Fruit fly (Drosophila melanogaster) whole organism, embryonic: ENCODE results near the gene lectin-37Db.
A peak's percentile ranks its signal among the peaks of the same experiment; 100 is the strongest.

ENCODE experiments used
- Bdp1 ChIP-seq: fragments of 200-800 bp; sonication (Bioruptor generic); optimal IDR thresholded peaks from 3 replicates; lab custom pipeline; 2016; ENCODE audit warnings: missing biosample characterization, missing genetic modification characterization
- CG12104 ChIP-seq: fragments of 200-800 bp; sonication (Bioruptor generic); optimal IDR thresholded peaks from 3 replicates; lab custom pipeline; 2016; ENCODE audit warnings: missing biosample characterization, missing genetic modification characterization
- CG14710 ChIP-seq: fragments of 200-800 bp; sonication (Bioruptor generic); optimal IDR thresholded peaks from 3 replicates; lab custom pipeline; 2019; ENCODE audit warnings: missing biosample characterization, mild to moderate bottlenecking, missing genetic modification characterization, moderate library complexity
- CG17802 ChIP-seq: fragments of 200-800 bp; sonication (Bioruptor generic); optimal IDR thresholded peaks from 2 replicates; lab custom pipeline; 2018; ENCODE audit warnings: missing biosample characterization, mild to moderate bottlenecking, missing genetic modification characterization, moderate library complexity
- CG18476 ChIP-seq: fragments of 200-800 bp; sonication (Bioruptor generic); optimal IDR thresholded peaks from 2 replicates; lab custom pipeline; 2016; ENCODE audit warnings: missing biosample characterization, mild to moderate bottlenecking, missing genetic modification characterization
- CG30020 ChIP-seq: fragments of 200-800 bp; optimal IDR thresholded peaks from 2 replicates; lab custom pipeline; 2019; ENCODE audit warnings: missing biosample characterization, mild to moderate bottlenecking, missing genetic modification characterization, moderate library complexity
- CG33213 ChIP-seq: fragments of 200-800 bp; sonication (Bioruptor generic); optimal IDR thresholded peaks from 3 replicates; lab custom pipeline; 2016; ENCODE audit warnings: missing biosample characterization, missing genetic modification characterization
- CG34422 ChIP-seq: fragments of 200-800 bp; sonication (Bioruptor generic); IDR thresholded peaks from 3 replicates; pipeline ENCODE4 v1.3.6; 2022; ENCODE audit warnings: missing biosample characterization, missing genetic modification characterization
- CG3995 ChIP-seq: fragments of 200-800 bp; sonication (Bioruptor generic); optimal IDR thresholded peaks from 3 replicates; lab custom pipeline; 2016; ENCODE audit warnings: missing biosample characterization, missing genetic modification characterization
- CG7963 ChIP-seq: fragments of 200-800 bp; sonication (Bioruptor generic); IDR thresholded peaks from 3 replicates; pipeline ENCODE4 v1.3.6; 2022; ENCODE audit warnings: missing biosample characterization, missing genetic modification characterization; ENCODE audit not compliant: partially characterized antibody
- CG8290 ChIP-seq, 3 experiments: fragments of 200-800 bp; sonication (Bioruptor generic); optimal IDR thresholded peaks; 2 replicates each; lab custom pipeline; 2016 to 2019; ENCODE audit warnings: missing biosample characterization in 3 of 3, missing genetic modification characterization in 3 of 3, mild to moderate bottlenecking in 2 of 3, moderate library complexity in 1 of 3
- CG8478 ChIP-seq: fragments of >200 bp; optimal IDR thresholded peaks from 2 replicates; lab custom pipeline; 2018
- CG9797 ChIP-seq: fragments of 200-800 bp; sonication (Bioruptor generic); optimal IDR thresholded peaks from 3 replicates; lab custom pipeline; 2018; ENCODE audit warnings: missing biosample characterization, mild to moderate bottlenecking, missing genetic modification characterization
- CG9876 ChIP-seq: fragments of 200-800 bp; sonication (Bioruptor generic); optimal IDR thresholded peaks from 2 replicates; lab custom pipeline; 2016; ENCODE audit warnings: missing biosample characterization, missing genetic modification characterization
- CG9932 ChIP-seq: fragments of 200-800 bp; sonication (Bioruptor generic); IDR thresholded peaks from 2 replicates; pipeline ENCODE4 v1.3.6; 2022; ENCODE audit warnings: missing biosample characterization, missing genetic modification characterization
- D ChIP-seq, 2 experiments: fragments of 200-800 bp in 1 of 2; fragments of >200 bp in 1 of 2; sonication (Bioruptor generic) in 1 of 2; optimal IDR thresholded peaks; 2 replicates in 1 of 2; 3 replicates in 1 of 2; lab custom pipeline; 2017; ENCODE audit warnings: mild to moderate bottlenecking in 1 of 2, missing biosample characterization in 1 of 2, missing genetic modification characterization in 1 of 2, missing genetic modification reagents in 1 of 2
- Dek ChIP-seq: fragments of 200-800 bp; sonication (Bioruptor generic); optimal IDR thresholded peaks from 3 replicates; lab custom pipeline; 2019; ENCODE audit warnings: missing biosample characterization, mild to moderate bottlenecking, missing genetic modification characterization, moderate library complexity
- Dp ChIP-seq: fragments of 200-800 bp; sonication (Bioruptor generic); optimal IDR thresholded peaks from 2 replicates; lab custom pipeline; 2018; ENCODE audit warnings: missing biosample characterization, mild to moderate bottlenecking, missing genetic modification characterization, moderate library complexity
- ERR ChIP-seq: fragments of 200-800 bp; sonication (Bioruptor generic); optimal IDR thresholded peaks from 2 replicates; lab custom pipeline; 2016; ENCODE audit warnings: missing biosample characterization, missing genetic modification characterization
- Elba2 ChIP-seq: fragments of 200-800 bp; sonication (Bioruptor generic); optimal IDR thresholded peaks from 3 replicates; lab custom pipeline; 2016; ENCODE audit warnings: missing biosample characterization, missing genetic modification characterization
- HHEX ChIP-seq: fragments of 200-800 bp; sonication (Bioruptor generic); optimal IDR thresholded peaks from 3 replicates; lab custom pipeline; 2017; ENCODE audit warnings: missing biosample characterization, mild to moderate bottlenecking, missing genetic modification characterization, missing genetic modification reagents
- HLH4C ChIP-seq: fragments of 200-800 bp; sonication (Bioruptor generic); IDR thresholded peaks from 3 replicates; pipeline ENCODE4 v1.3.6; 2022; ENCODE audit warnings: missing biosample characterization, missing genetic modification characterization; ENCODE audit not compliant: partially characterized antibody
- Hr51 ChIP-seq, 2 experiments: fragments of 200-800 bp; sonication (Bioruptor generic); optimal IDR thresholded peaks; 2 replicates in 1 of 2; 3 replicates in 1 of 2; lab custom pipeline; 2016 to 2018; ENCODE audit warnings: missing biosample characterization in 2 of 2, missing genetic modification characterization in 2 of 2, mild to moderate bottlenecking in 1 of 2, moderate library complexity in 1 of 2
- Max ChIP-seq: fragments of 200-800 bp; sonication (Bioruptor generic); optimal IDR thresholded peaks from 2 replicates; lab custom pipeline; 2016; ENCODE audit warnings: missing biosample characterization, mild to moderate bottlenecking, missing genetic modification characterization
- NC2α ChIP-seq: fragments of 200-800 bp; sonication (Bioruptor generic); optimal IDR thresholded peaks from 2 replicates; lab custom pipeline; 2016; ENCODE audit warnings: missing biosample characterization, missing genetic modification characterization
- Nf-YB ChIP-seq: fragments of 200-800 bp; sonication (Bioruptor generic); optimal IDR thresholded peaks from 3 replicates; lab custom pipeline; 2019; ENCODE audit warnings: missing biosample characterization, mild to moderate bottlenecking, missing genetic modification characterization, moderate library complexity
- Oaz ChIP-seq: fragments of 200-800 bp; sonication (Bioruptor generic); IDR thresholded peaks from 2 replicates; pipeline ENCODE4 v1.3.6; 2022; ENCODE audit warnings: missing biosample characterization, missing genetic modification characterization
- Optix ChIP-seq: fragments of 200-800 bp; sonication (Bioruptor generic); IDR thresholded peaks from 3 replicates; pipeline ENCODE4 v1.3.6; 2022; ENCODE audit warnings: missing biosample characterization, missing genetic modification characterization
- Xrp1 ChIP-seq: fragments of 200-800 bp; sonication (Bioruptor generic); IDR thresholded peaks from 2 replicates; pipeline ENCODE4 v1.3.6; 2022; ENCODE audit warnings: missing biosample characterization, missing genetic modification characterization
- ara ChIP-seq: fragments of 200-800 bp; sonication (Bioruptor generic); IDR thresholded peaks from 2 replicates; pipeline ENCODE4 v1.3.6; 2022; ENCODE audit warnings: missing biosample characterization, missing genetic modification characterization
- chif ChIP-seq, 2 experiments: fragments of 200-800 bp; sonication (Bioruptor generic); optimal IDR thresholded peaks; 3 replicates each; lab custom pipeline; 2016; ENCODE audit warnings: missing biosample characterization in 2 of 2, missing genetic modification characterization in 2 of 2
- crol ChIP-seq: fragments of 200-800 bp; sonication (Bioruptor generic); IDR thresholded peaks from 2 replicates; pipeline ENCODE4 v1.3.6; 2022; ENCODE audit warnings: missing biosample characterization, missing genetic modification characterization
- dysf ChIP-seq: fragments of 200-800 bp; sonication (Bioruptor generic); IDR thresholded peaks from 3 replicates; pipeline ENCODE4 v1.3.6; 2022; ENCODE audit warnings: missing biosample characterization, missing genetic modification characterization
- grn ChIP-seq: fragments of 200-800 bp; sonication (Bioruptor generic); optimal IDR thresholded peaks from 3 replicates; lab custom pipeline; 2017; ENCODE audit warnings: missing biosample characterization, missing genetic modification characterization
- gsb ChIP-seq: fragments of 200-800 bp; sonication (Bioruptor generic); IDR thresholded peaks from 2 replicates; pipeline ENCODE4 v1.3.6; 2022; ENCODE audit warnings: missing biosample characterization, missing genetic modification characterization
- hkb ChIP-seq, 2 experiments: fragments of 200-800 bp in 1 of 2; fragments of >200 bp in 1 of 2; sonication (Bioruptor generic) in 1 of 2; IDR thresholded peaks in 1 of 2; optimal IDR thresholded peaks in 1 of 2; 2 replicates each; pipeline versions ENCODE4 v1.3.6 to Lab custom; 2017 to 2022; ENCODE audit warnings: missing biosample characterization in 1 of 2, missing genetic modification characterization in 1 of 2
- inv ChIP-seq: fragments of 200-800 bp; sonication (Bioruptor generic); IDR thresholded peaks from 2 replicates; pipeline ENCODE4 v1.3.6; 2022; ENCODE audit warnings: missing biosample characterization, missing genetic modification characterization; ENCODE audit not compliant: partially characterized antibody
- lmd ChIP-seq: fragments of 200-800 bp; sonication (Bioruptor generic); IDR thresholded peaks from 2 replicates; pipeline ENCODE4 v1.3.6; 2022; ENCODE audit warnings: missing biosample characterization, missing genetic modification characterization
- otp ChIP-seq: fragments of 200-800 bp; sonication (Bioruptor generic); IDR thresholded peaks from 3 replicates; pipeline ENCODE4, ENCODE4 v1.3.6; 2022; ENCODE audit warnings: missing biosample characterization, missing genetic modification characterization
- row ChIP-seq: fragments of 200-800 bp; sonication (Bioruptor generic); IDR thresholded peaks from 3 replicates; pipeline ENCODE4 v1.3.6; 2022; ENCODE audit warnings: missing biosample characterization, missing genetic modification characterization
- sisA ChIP-seq: fragments of 200-800 bp; sonication (Bioruptor generic); IDR thresholded peaks from 2 replicates; pipeline ENCODE4 v1.3.6; 2022; ENCODE audit warnings: missing biosample characterization, missing genetic modification characterization
- sna ChIP-seq: fragments of 200-800 bp; sonication (Bioruptor generic); IDR thresholded peaks from 2 replicates; pipeline ENCODE4 v1.3.6; 2022; ENCODE audit warnings: missing biosample characterization, missing genetic modification characterization; ENCODE audit not compliant: partially characterized antibody
- stwl ChIP-seq: fragments of 200-800 bp; sonication (Bioruptor generic); optimal IDR thresholded peaks from 3 replicates; lab custom pipeline; 2018; ENCODE audit warnings: missing biosample characterization, mild to moderate bottlenecking, missing genetic modification characterization, moderate library complexity
- sug ChIP-seq: fragments of 200-800 bp; optimal IDR thresholded peaks from 2 replicates; lab custom pipeline; 2019; ENCODE audit warnings: missing biosample characterization, mild to moderate bottlenecking, missing genetic modification characterization, moderate library complexity
- z ChIP-seq: fragments of 200-800 bp; sonication (Bioruptor generic); IDR thresholded peaks from 3 replicates; pipeline ENCODE4 v1.3.6; 2022; ENCODE audit warnings: missing biosample characterization, missing genetic modification characterization
- zen2 ChIP-seq: fragments of 200-800 bp; sonication (Bioruptor generic); IDR thresholded peaks from 3 replicates; pipeline ENCODE4 v1.3.6; 2022; ENCODE audit warnings: missing biosample characterization, missing genetic modification characterization; ENCODE audit not compliant: partially characterized antibody

lectin-37Db gene

DNA sequence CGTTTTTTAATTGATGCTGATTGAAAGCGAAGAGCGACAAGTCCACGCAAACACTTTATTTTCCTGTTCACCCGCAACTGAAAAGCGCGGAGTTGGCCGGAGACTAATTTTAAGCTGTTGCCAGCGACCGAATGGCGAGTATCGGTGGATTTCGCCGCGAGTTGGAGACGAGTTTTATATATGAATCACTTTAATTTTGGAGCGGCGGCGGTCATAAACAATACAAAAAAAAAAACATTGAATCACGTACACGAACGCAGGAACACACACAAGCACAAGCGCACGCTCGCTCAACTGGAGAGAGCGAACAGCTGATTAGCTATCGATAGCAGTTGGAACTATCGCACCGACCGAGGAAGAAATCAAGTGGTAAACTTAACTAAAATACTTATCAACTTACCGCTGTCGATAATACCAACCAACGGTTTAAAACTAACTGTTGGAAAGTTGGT is 7.5 kb downstream of the lectin-37Db start, which contains the start of gene Pax (continued):
- TF ChIP-seq Xrp1 (GFP tag; lab: Robert Waterston, UW) (no peak), HHEX (no peak)

DNA sequence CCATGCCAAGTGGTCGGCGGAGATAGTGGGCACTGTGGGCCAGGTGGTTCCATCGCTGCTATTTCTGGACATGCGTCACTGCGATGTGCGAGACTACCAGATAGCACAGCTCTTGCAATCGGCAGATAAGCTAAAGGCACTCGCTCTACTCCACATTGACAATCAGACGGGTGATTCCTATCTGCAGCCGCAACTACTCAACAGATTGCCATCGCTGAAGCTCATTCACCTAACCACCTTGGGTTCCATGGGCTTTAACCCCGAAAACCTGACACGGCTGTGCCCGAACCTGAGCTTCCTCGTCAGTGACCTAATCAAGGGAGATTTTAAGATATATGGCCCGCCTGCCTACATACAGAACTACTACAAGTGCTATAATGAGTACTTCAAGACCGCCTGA is 10.9 kb downstream of the lectin-37Db start:
- TF ChIP-seq Nf-YB (GFP tag; lab: Kevin White, UChicago) (no peak), grn (GFP tag; lab: Kevin White, UChicago) (peak; percentile 93), lmd (GFP tag; lab: Robert Waterston, UW) (no peak), crol (GFP tag; lab: Robert Waterston, UW) (no peak), Optix (GFP tag; lab: Robert Waterston, UW) (0 out of 3 replicates have a peak, but pooled peaks have one; percentile 16), sug (tag; lab: Kevin White, UChicago) (no peak), dysf (GFP tag; lab: Robert Waterston, UW) (0 out of 3 replicates have a peak, but pooled peaks have one; percentile 19), otp (GFP tag; lab: Robert Waterston, UW) (no peak)

DNA sequence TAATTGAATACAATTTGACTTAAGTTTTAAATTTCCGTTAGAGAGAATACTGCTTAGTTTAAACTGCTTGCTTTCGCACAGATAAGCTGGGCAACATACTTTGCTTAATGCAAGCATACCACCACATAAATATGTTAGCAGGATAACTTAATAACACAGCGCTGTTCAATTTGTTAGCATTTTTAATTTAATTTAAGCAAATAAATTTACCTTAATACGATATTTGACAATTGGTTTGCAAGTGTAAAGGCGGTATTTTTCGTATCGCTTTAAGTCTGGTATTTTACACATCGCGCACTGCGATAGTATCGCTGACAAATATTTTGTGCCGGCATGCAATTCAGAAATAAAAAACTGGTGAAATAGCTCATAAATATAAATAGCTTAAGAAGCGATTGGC is 11.5 kb downstream of the lectin-37Db start, which contains the start of gene RtcB:
Gene RtcB (plus strand): TSS at position 301 of the 400 bp plus-strand sequence.
- TF ChIP-seq HLH4C (GFP tag; lab: Robert Waterston, UW) (peak; percentile 94), CG12104 (GFP tag; lab: Kevin White, UChicago) (no peak), hkb (optimal IDR thresholded peaks at IDR 0.05; lab: Kevin White, UChicago) (peak; percentile 1), hkb (GFP tag; IDR thresholded peaks at IDR 0.05; lab: Robert Waterston, UW) (no peak), D (optimal IDR thresholded peaks at IDR 0.05; lab: Kevin White, UChicago) (no peak), D (GFP tag; optimal IDR thresholded peaks at IDR 0.05; lab: Kevin White, UChicago) (no peak), gsb (no peak), stwl (tag; lab: Kevin White, UChicago) (peak; percentile 49), sna (peak; percentile 98), Hr51 (GFP tag; optimal IDR thresholded peaks at IDR 0.05; lab: Kevin White, UChicago) (no peak), Elba2 (GFP tag; lab: Kevin White, UChicago) (peak; percentile 46), zen2 (GFP tag; lab: Robert Waterston, UW) (peak; percentile 92), CG7963 (GFP tag; lab: Robert Waterston, UW) (peak; percentile 94), NC2α (GFP tag; lab: Kevin White, UChicago) (no peak), Dek (peak; percentile 16), CG18476 (GFP tag; lab: Kevin White, UChicago) (peak; percentile 10), ara (GFP tag; lab: Robert Waterston, UW) (no peak), z (GFP tag; lab: Robert Waterston, UW) (no peak), row (peak; percentile 62), CG3995 (peak; percentile 42), inv (peak; percentile 96), CG33213 (GFP tag; lab: Kevin White, UChicago) (peak; percentile 18), ERR (GFP tag; lab: Kevin White, UChicago) (no peak), Dp (GFP tag; lab: Kevin White, UChicago) (peak; percentile 67), CG8290 (GFP tag; optimal IDR thresholded peaks at IDR 0.05; lab: Kevin White, UChicago) (peak; percentile 8), CG8290 (tag; optimal IDR thresholded peaks at IDR 0.05; lab: Kevin White, UChicago) (peak in 1 of 2 experiments; percentile 31), CG9876 (GFP tag; lab: Kevin White, UChicago) (no peak), Oaz (GFP tag; lab: Robert Waterston, UW) (no peak), chif (GFP tag; optimal IDR thresholded peaks at IDR 0.05; lab: Kevin White, UChicago) (no peak), CG30020 (tag; lab: Kevin White, UChicago) (peak; percentile 18), sisA (GFP tag; lab: Robert Waterston, UW) (peak; percentile 24; the same call in 1 of the 2 replicates), CG17802 (peak; percentile 9), CG9797 (peak; percentile 59), CG34422 (GFP tag; lab: Robert Waterston, UW) (peak; percentile 17; the same call in 1 of the 3 replicates), CG9932 (GFP tag; lab: Robert Waterston, UW) (peak; percentile 46; the same call in 1 of the 2 replicates), CG8478 (peak; percentile 84), Bdp1 (GFP tag; lab: Kevin White, UChicago) (no peak), Max (peak; percentile 15), CG14710 (tag; lab: Kevin White, UChicago) (peak; percentile 67)
